Worm (Caenorhabditis elegans) whole organism, late embryonic: ENCODE measurements around the gene C49A9.3.

Experiments
- C08G9.2 ChIP-seq: sonication (generic microtip); optimal IDR thresholded peaks from 2 replicates; lab custom pipeline; 2016; ENCODE audit warnings: mild to moderate bottlenecking, missing genetic modification characterization, moderate library complexity, missing compliant biosample characterization
- C38D4.7 ChIP-seq: fragments of 200-800 bp; sonication (Bioruptor generic); optimal IDR thresholded peaks from 2 replicates; lab custom pipeline; 2018; ENCODE audit warnings: mild to moderate bottlenecking, missing genetic modification characterization, moderate library complexity, missing compliant biosample characterization
- K02D7.2 ChIP-seq: sonication (generic microtip); optimal IDR thresholded peaks from 2 replicates; lab custom pipeline; 2017; ENCODE audit warnings: mild to moderate bottlenecking, missing genetic modification characterization, missing compliant biosample characterization
- K09A11.1 ChIP-seq: sonication (generic microtip); optimal IDR thresholded peaks from 2 replicates; lab custom pipeline; 2017; ENCODE audit warnings: antibody characterized with exemption, mild to moderate bottlenecking, missing genetic modification characterization, missing compliant biosample characterization; ENCODE audit not compliant: insufficient read depth
- ahr-1 ChIP-seq: sonication (generic microtip); optimal IDR thresholded peaks from 2 replicates; lab custom pipeline; 2016; ENCODE audit warnings: missing genetic modification characterization, missing compliant biosample characterization
- ceh-18 ChIP-seq: sonication (generic microtip); optimal IDR thresholded peaks from 2 replicates; lab custom pipeline; 2016; ENCODE audit warnings: missing genetic modification characterization, missing compliant biosample characterization
- ceh-19 ChIP-seq: fragments of 200-800 bp; sonication (Bioruptor generic); optimal IDR thresholded peaks from 2 replicates; lab custom pipeline; 2018; ENCODE audit warnings: mild to moderate bottlenecking, missing genetic modification characterization, missing compliant biosample characterization
- ceh-2 ChIP-seq: sonication (generic microtip); optimal IDR thresholded peaks from 2 replicates; lab custom pipeline; 2016; ENCODE audit warnings: missing genotype, missing genetic modification characterization, missing compliant biosample characterization
- ceh-24 ChIP-seq: sonication (generic microtip); optimal IDR thresholded peaks from 2 replicates; lab custom pipeline; 2016; ENCODE audit warnings: mild to moderate bottlenecking, missing genetic modification characterization, missing compliant biosample characterization
- ceh-30 ChIP-seq: fragments of 150-350 bp; optimal IDR thresholded peaks from 2 replicates; lab custom pipeline; 2014; ENCODE audit warnings: missing biosample characterization, missing genetic modification characterization
- ceh-31 ChIP-seq: sonication (generic microtip); optimal IDR thresholded peaks from 2 replicates; lab custom pipeline; 2016; ENCODE audit warnings: missing genetic modification characterization, missing compliant biosample characterization
- ceh-45 ChIP-seq: fragments of 200-800 bp; sonication (Bioruptor generic); IDR thresholded peaks from 2 replicates; pipeline ENCODE4 v1.3.6; 2022; ENCODE audit warnings: missing genetic modification reagents, missing genetic modification characterization, missing compliant biosample characterization
- ceh-48 ChIP-seq: sonication (generic microtip); optimal IDR thresholded peaks from 2 replicates; lab custom pipeline; 2016; ENCODE audit warnings: missing genetic modification characterization, inconsistent platforms, missing compliant biosample characterization
- che-1 ChIP-seq: sonication (generic microtip); optimal IDR thresholded peaks from 2 replicates; lab custom pipeline; 2016; ENCODE audit warnings: mild to moderate bottlenecking, missing genetic modification characterization, missing compliant biosample characterization
- dmd-4 ChIP-seq: sonication (generic microtip); optimal IDR thresholded peaks from 2 replicates; lab custom pipeline; 2016; ENCODE audit warnings: borderline replicate concordance, missing genetic modification characterization, missing compliant biosample characterization
- elt-2 ChIP-seq: sonication (generic microtip); optimal IDR thresholded peaks from 2 replicates; lab custom pipeline; 2016; ENCODE audit warnings: missing genetic modification reagents, missing genetic modification characterization, missing compliant biosample characterization
- elt-4 ChIP-seq: sonication (generic microtip); optimal IDR thresholded peaks from 2 replicates; lab custom pipeline; 2016; ENCODE audit warnings: missing genetic modification characterization, missing compliant biosample characterization
- ets-4 ChIP-seq: sonication (generic microtip); optimal IDR thresholded peaks from 2 replicates; lab custom pipeline; 2016; ENCODE audit warnings: missing genetic modification characterization, missing compliant biosample characterization
- fax-1 ChIP-seq: sonication (generic microtip); optimal IDR thresholded peaks from 2 replicates; lab custom pipeline; 2016; ENCODE audit warnings: missing genotype, missing genetic modification characterization, missing compliant biosample characterization
- fkh-6 ChIP-seq: sonication (generic microtip); optimal IDR thresholded peaks from 2 replicates; lab custom pipeline; 2016; ENCODE audit warnings: missing genetic modification characterization, missing compliant biosample characterization
- hlh-15 ChIP-seq: sonication (generic microtip); optimal IDR thresholded peaks from 2 replicates; lab custom pipeline; 2016; ENCODE audit warnings: missing genetic modification characterization, missing compliant biosample characterization
- hlh-30 ChIP-seq: sonication (generic microtip); optimal IDR thresholded peaks from 2 replicates; lab custom pipeline; 2017; ENCODE audit warnings: antibody characterized with exemption, missing genetic modification characterization, missing compliant biosample characterization; ENCODE audit not compliant: insufficient read depth
- hlh-6 ChIP-seq: sonication (generic microtip); optimal IDR thresholded peaks from 2 replicates; lab custom pipeline; 2016; ENCODE audit warnings: missing genotype, missing genetic modification characterization, missing compliant biosample characterization
- hlh-8 ChIP-seq: sonication (generic microtip); optimal IDR thresholded peaks from 2 replicates; lab custom pipeline; 2016; ENCODE audit warnings: missing genotype, missing genetic modification characterization, missing compliant biosample characterization
- lim-6 ChIP-seq: sonication (generic microtip); optimal IDR thresholded peaks from 2 replicates; lab custom pipeline; 2016; ENCODE audit warnings: missing genetic modification characterization, missing compliant biosample characterization
- lin-11 ChIP-seq: fragments of 200-800 bp; sonication (Bioruptor generic); optimal IDR thresholded peaks from 2 replicates; lab custom pipeline; 2018; ENCODE audit warnings: mild to moderate bottlenecking, missing genetic modification characterization, missing compliant biosample characterization
- nhr-11 ChIP-seq: fragments of 150-350 bp; optimal IDR thresholded peaks from 2 replicates; lab custom pipeline; 2014; ENCODE audit warnings: missing biosample characterization, missing genetic modification characterization
- nhr-232 ChIP-seq: sonication (generic microtip); optimal IDR thresholded peaks from 2 replicates; lab custom pipeline; 2016; ENCODE audit warnings: missing genetic modification characterization, missing compliant biosample characterization
- npax-4 ChIP-seq: sonication (generic microtip); optimal IDR thresholded peaks from 2 replicates; lab custom pipeline; 2016; ENCODE audit warnings: missing genetic modification characterization, missing compliant biosample characterization
- odd-2 ChIP-seq: sonication (generic microtip); optimal IDR thresholded peaks from 2 replicates; lab custom pipeline; 2017; ENCODE audit warnings: antibody characterized with exemption, mild to moderate bottlenecking, missing genetic modification characterization, missing compliant biosample characterization
- pha-4 ChIP-seq: fragments of 150-350 bp; optimal IDR thresholded peaks from 2 replicates; lab custom pipeline; 2018; ENCODE audit warnings: missing biosample characterization, missing genetic modification reagents, missing genetic modification characterization
- rnt-1 ChIP-seq: sonication (generic microtip); optimal IDR thresholded peaks from 2 replicates; lab custom pipeline; 2016; ENCODE audit warnings: missing genetic modification characterization, missing compliant biosample characterization
- sox-2 ChIP-seq: fragments of 200-800 bp; sonication (Bioruptor generic); IDR thresholded peaks from 2 replicates; pipeline ENCODE4 v1.3.6; 2022; ENCODE audit warnings: missing genetic modification reagents, missing genetic modification characterization, missing compliant biosample characterization
- sox-4 ChIP-seq: sonication (generic microtip); optimal IDR thresholded peaks from 2 replicates; lab custom pipeline; 2017; ENCODE audit warnings: mild to moderate bottlenecking, missing genetic modification characterization, inconsistent platforms, missing compliant biosample characterization
- syd-9 ChIP-seq: sonication (generic microtip); optimal IDR thresholded peaks from 2 replicates; lab custom pipeline; 2016; ENCODE audit warnings: mild to moderate bottlenecking, missing genetic modification characterization, moderate library complexity, missing compliant biosample characterization
- tbx-7 ChIP-seq: sonication (generic microtip); optimal IDR thresholded peaks from 2 replicates; lab custom pipeline; 2016; ENCODE audit warnings: missing genotype, missing genetic modification characterization, missing compliant biosample characterization
- ttx-3 ChIP-seq: sonication (generic microtip); optimal IDR thresholded peaks from 2 replicates; lab custom pipeline; 2016; ENCODE audit warnings: missing genetic modification reagents, missing genetic modification characterization, missing compliant biosample characterization
- unc-42 ChIP-seq: sonication (generic microtip); optimal IDR thresholded peaks from 2 replicates; lab custom pipeline; 2016; ENCODE audit warnings: missing genotype, missing genetic modification characterization, missing compliant biosample characterization
- unc-55 ChIP-seq: sonication (generic microtip); optimal IDR thresholded peaks from 2 replicates; lab custom pipeline; 2017; ENCODE audit warnings: missing biosample characterization, missing genetic modification reagents, missing genetic modification characterization
- zip-5 ChIP-seq: sonication (generic microtip); optimal IDR thresholded peaks from 2 replicates; lab custom pipeline; 2016; ENCODE audit warnings: missing genetic modification characterization, missing compliant biosample characterization

Gene C49A9.3

DNA sequence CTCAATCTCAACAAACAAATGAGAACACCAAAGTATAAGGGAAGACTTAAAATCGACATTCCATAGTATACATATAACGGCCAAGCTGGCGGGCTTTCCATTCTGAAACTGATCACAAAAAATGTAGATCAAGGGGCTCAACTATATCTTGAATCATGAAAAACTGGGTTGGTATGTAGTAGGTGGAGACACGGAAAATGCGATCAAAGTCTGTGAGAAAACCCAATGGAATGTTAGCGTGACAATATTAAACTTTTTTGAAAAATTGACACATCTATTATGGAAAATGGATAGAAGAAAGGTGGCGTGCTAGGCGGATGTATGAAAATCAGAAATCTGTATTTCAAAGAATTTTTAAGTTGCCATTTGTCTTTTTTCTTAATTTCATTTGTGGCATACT, 41.4 kb downstream of the C49A9.3 start, which contains the start of gene srv-28:
Gene srv-28 (minus strand): TSS at position 101 of the 400 bp plus-strand sequence.
- TF ChIP-seq ets-4 (no peak), ceh-31 (tag; lab: Kevin White, UChicago) (no peak), hlh-15 (tag; lab: Kevin White, UChicago) (no peak), che-1 (tag; lab: Kevin White, UChicago) (no peak), elt-2 (tag; lab: Kevin White, UChicago) (no peak), ceh-2 (tag; lab: Kevin White, UChicago) (no peak), tbx-7 (no peak), sox-4 (tag; lab: Kevin White, UChicago) (no peak), rnt-1 (no peak), ceh-19 (GFP tag; lab: Kevin White, UChicago) (no peak), fax-1 (no peak), hlh-6 (tag; lab: Kevin White, UChicago) (no peak)

- TF ChIP-seq K02D7.2 (tag; lab: Kevin White, UChicago) = no peak
- no peak for TF ChIP-seq ceh-30 (tag; lab: Kevin White, UChicago)
- TF ChIP-seq ceh-24 (tag; lab: Kevin White, UChicago) = no peak
- no peak for TF ChIP-seq unc-55 (GFP tag; lab: Kevin White, UChicago)
- no peak for TF ChIP-seq tbx-7
- TF ChIP-seq lim-6 (tag; lab: Kevin White, UChicago) = no peak
- TF ChIP-seq ceh-48 = no peak
- no peak for TF ChIP-seq pha-4
- no peak for TF ChIP-seq npax-4
- TF ChIP-seq sox-2 (GFP tag; lab: Robert Waterston, UW) = no peak
- TF ChIP-seq odd-2 (tag; lab: Kevin White, UChicago) = no peak
- no peak for TF ChIP-seq fax-1
- TF ChIP-seq ceh-45 (GFP tag; lab: Robert Waterston, UW) = no peak
- no peak for TF ChIP-seq syd-9 (tag; lab: Kevin White, UChicago)
- no peak for TF ChIP-seq unc-42 (tag; lab: Kevin White, UChicago)
These were observed 44.6 kb downstream of the C49A9.3 start, which contains the start of gene srv-29 for ce11 chrIV:6266499-6266898. srv-29 (minus strand) TSS chrIV:6266599.

- TF ChIP-seq hlh-8 = no peak
- TF ChIP-seq ttx-3 (tag; lab: Kevin White, UChicago) = no peak
- TF ChIP-seq C08G9.2 (tag; lab: Kevin White, UChicago) = no peak
- TF ChIP-seq npax-4 = no peak
- TF ChIP-seq C38D4.7 (GFP tag; lab: Kevin White, UChicago) = no peak
- TF ChIP-seq che-1 (tag; lab: Kevin White, UChicago) = no peak
- TF ChIP-seq fkh-6 (tag; lab: Kevin White, UChicago) = no peak
- no peak for TF ChIP-seq nhr-232
- TF ChIP-seq K09A11.1 = no peak
- TF ChIP-seq nhr-11 (tag; lab: Kevin White, UChicago) = no peak
- TF ChIP-seq ceh-18 (tag; lab: Kevin White, UChicago) = no peak
- TF ChIP-seq rnt-1 = no peak
- TF ChIP-seq ahr-1 (tag; lab: Kevin White, UChicago) = no peak
- TF ChIP-seq zip-5 (tag; lab: Kevin White, UChicago) = no peak
- no peak for TF ChIP-seq ceh-31 (tag; lab: Kevin White, UChicago)
- TF ChIP-seq elt-4 (tag; lab: Kevin White, UChicago) = no peak
- no peak for TF ChIP-seq hlh-30 (tag; lab: Kevin White, UChicago)
- TF ChIP-seq hlh-15 (tag; lab: Kevin White, UChicago) = no peak
- no peak for TF ChIP-seq lin-11
- TF ChIP-seq dmd-4 (tag; lab: Kevin White, UChicago) = no peak
These were observed 47.5 kb downstream of the C49A9.3 start, which contains the start of gene srv-30 for ce11 chrIV:6269346-6269745. srv-30 (minus strand) TSS chrIV:6269446.
